Fruit fly (Drosophila melanogaster): Measurements from ENCODE around the gene CG13039.

DNA sequence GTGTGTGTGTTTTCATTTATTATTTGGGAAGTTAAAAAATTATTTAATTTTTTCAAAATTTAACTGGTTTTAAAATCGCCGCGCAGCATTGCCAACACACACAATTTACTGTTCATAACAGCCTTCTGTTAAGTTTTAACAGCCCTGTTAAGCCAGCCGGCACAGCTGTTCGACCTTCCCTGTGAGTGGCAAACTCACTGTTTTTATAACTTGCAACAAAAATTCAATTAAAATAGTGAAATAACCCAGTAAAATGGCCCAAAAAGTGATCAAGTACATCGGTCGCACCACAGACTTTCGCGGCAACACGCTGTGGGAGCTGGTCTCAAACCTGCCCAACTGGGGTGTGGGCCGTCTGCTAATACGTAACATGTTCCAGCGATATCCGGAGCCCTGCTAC, 21.4 kb upstream of the CG13039 start, which contains the start of gene mRpS34:
- TF ChIP-seq Myc (optimal IDR thresholded peaks at IDR 0.05) (no peak), Sin3A (optimal IDR thresholded peaks at IDR 0.05) (no peak), psq (optimal IDR thresholded peaks at IDR 0.05) (no peak), insv (optimal IDR thresholded peaks at IDR 0.05) (no peak)

All from Kc167 (cell line).